Worm (Caenorhabditis elegans): Measurements from ENCODE around the gene F44E7.3.

DNA sequence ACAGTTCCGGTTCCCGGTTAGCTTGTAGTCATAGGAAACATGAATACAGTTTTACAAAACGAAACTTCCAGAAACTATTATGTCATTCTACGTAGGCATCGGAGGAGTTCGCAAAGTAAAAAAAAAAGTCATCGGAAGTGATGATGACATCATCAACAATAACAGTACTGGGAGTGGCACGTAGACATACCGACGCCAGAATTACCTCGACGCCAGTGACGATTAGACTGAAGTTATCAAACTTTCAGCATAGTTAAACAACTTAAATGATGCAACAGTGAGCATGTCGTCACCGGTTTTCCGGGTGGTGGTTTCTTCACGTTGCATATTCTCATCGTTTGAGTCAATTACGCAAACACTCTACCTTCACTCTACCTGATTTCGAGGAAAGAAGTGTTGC, 48.7 kb downstream of the F44E7.3 start:
- TF ChIP-seq med-1 (GFP tag; optimal IDR thresholded peaks at IDR 0.05; ENCODE audit: insufficient read depth): no peak
- no peak for TF ChIP-seq tab-1 (GFP tag; IDR thresholded peaks at IDR 0.05)
- no peak for TF ChIP-seq ztf-23 (GFP tag; IDR thresholded peaks at IDR 0.05)
- no peak for TF ChIP-seq cog-1 (tag; optimal IDR thresholded peaks at IDR 0.05)
- no peak for TF ChIP-seq flt-1 (GFP tag; IDR thresholded peaks at IDR 0.05)
- TF ChIP-seq klf-2 (GFP tag; conservative IDR thresholded peaks at IDR 0.05): no peak
- no peak for TF ChIP-seq T22C8.4 (GFP tag; IDR thresholded peaks at IDR 0.05)
- TF ChIP-seq ztf-29 (GFP tag; IDR thresholded peaks at IDR 0.05): no peak
- no peak for TF ChIP-seq ref-1 (GFP tag; conservative IDR thresholded peaks at IDR 0.05)
